Worm (Caenorhabditis elegans): ENCODE results near the gene Y75B12B.11.

Gene Y75B12B.11

ce11 chrV:15240215-15240614 is 49.1 kb downstream of the Y75B12B.11 start, which contains the start of gene srw-11:
Gene srw-11 (minus strand): TSS chrV:15240315.
- TF ChIP-seq tab-1 (GFP tag; IDR thresholded peaks at IDR 0.05) (no peak), med-1 (GFP tag; optimal IDR thresholded peaks at IDR 0.05; ENCODE audit: insufficient read depth) (no peak), klf-2 (GFP tag; conservative IDR thresholded peaks at IDR 0.05) (no peak), flt-1 (GFP tag; IDR thresholded peaks at IDR 0.05) (no peak), ztf-29 (GFP tag; IDR thresholded peaks at IDR 0.05) (no peak), cog-1 (tag; optimal IDR thresholded peaks at IDR 0.05) (no peak), ztf-23 (GFP tag; IDR thresholded peaks at IDR 0.05) (no peak), ref-1 (GFP tag; conservative IDR thresholded peaks at IDR 0.05) (no peak)

- no peak for TF ChIP-seq tab-1 (GFP tag; IDR thresholded peaks at IDR 0.05)
- no peak for TF ChIP-seq T22C8.4 (GFP tag; IDR thresholded peaks at IDR 0.05)
- TF ChIP-seq flt-1 (GFP tag; IDR thresholded peaks at IDR 0.05), result no peak
- TF ChIP-seq klf-2 (GFP tag; conservative IDR thresholded peaks at IDR 0.05), result no peak
- TF ChIP-seq med-1 (GFP tag; optimal IDR thresholded peaks at IDR 0.05; ENCODE audit: insufficient read depth), result no peak
- no peak for TF ChIP-seq ztf-29 (GFP tag; IDR thresholded peaks at IDR 0.05)
- no peak for TF ChIP-seq ref-1 (GFP tag; conservative IDR thresholded peaks at IDR 0.05)
- no peak for TF ChIP-seq ztf-23 (GFP tag; IDR thresholded peaks at IDR 0.05)
- TF ChIP-seq cog-1 (tag; optimal IDR thresholded peaks at IDR 0.05), result no peak
Observed at ce11 chrV:15241259-15241658, 50.2 kb downstream of the Y75B12B.11 start, which contains the start of gene chil-12. Gene chil-12 (plus strand): TSS chrV:15241559.

All from whole organism, midembryonic.